Fruit fly (Drosophila melanogaster) whole organism, embryonic: ENCODE results near the gene CG43880.

Experiments used
- Abd-B ChIP-seq: fragments of 200-800 bp; sonication (Bioruptor generic); optimal IDR thresholded peaks from 2 replicates; lab custom pipeline; 2018; ENCODE audit warnings: missing biosample characterization, mild to moderate bottlenecking, missing genetic modification characterization, moderate library complexity
- Ada2b ChIP-seq: fragments of 200-800 bp; sonication (Bioruptor generic); IDR thresholded peaks from 2 replicates; pipeline ENCODE4 v1.3.6; 2022; ENCODE audit warnings: missing biosample characterization, missing genetic modification characterization
- Blimp-1 ChIP-seq: fragments of 200-800 bp; sonication (Bioruptor generic); optimal IDR thresholded peaks from 3 replicates; lab custom pipeline; 2018; ENCODE audit warnings: missing biosample characterization, missing genetic modification characterization, mild to moderate bottlenecking, moderate library complexity, missing genetic modification reagents
- CG10366 ChIP-seq: fragments of 200-800 bp; sonication (Bioruptor generic); IDR thresholded peaks from 2 replicates; pipeline ENCODE4 v1.3.6; 2022; ENCODE audit warnings: missing biosample characterization, missing genetic modification characterization
- CG11085 ChIP-seq: fragments of 200-800 bp; sonication (Bioruptor generic); IDR thresholded peaks from 2 replicates; pipeline ENCODE4 v1.3.6; 2022; ENCODE audit warnings: missing biosample characterization, missing genetic modification characterization
- CG12104 ChIP-seq: fragments of 200-800 bp; sonication (Bioruptor generic); optimal IDR thresholded peaks from 3 replicates; lab custom pipeline; 2016; ENCODE audit warnings: missing biosample characterization, missing genetic modification characterization
- CG12659 ChIP-seq: fragments of 200-800 bp; sonication (Bioruptor generic); optimal IDR thresholded peaks from 3 replicates; lab custom pipeline; 2017; ENCODE audit warnings: mild to moderate bottlenecking, missing biosample characterization, missing genetic modification reagents, missing genetic modification characterization
- CG13287 ChIP-seq: fragments of 200-800 bp; sonication (Bioruptor generic); IDR thresholded peaks from 2 replicates; pipeline ENCODE4 v1.3.6; 2022; ENCODE audit warnings: missing biosample characterization, missing genetic modification characterization; ENCODE audit not compliant: partially characterized antibody
- CG14441 ChIP-seq: fragments of 200-800 bp; sonication (Bioruptor generic); IDR thresholded peaks from 2 replicates; pipeline ENCODE4 v1.3.6; 2022; ENCODE audit warnings: missing biosample characterization, missing genetic modification characterization
- CG14860 ChIP-seq: fragments of 200-800 bp; sonication (Bioruptor generic); IDR thresholded peaks from 3 replicates; pipeline ENCODE4 v1.3.6; 2022; ENCODE audit warnings: missing biosample characterization, missing genetic modification characterization; ENCODE audit not compliant: partially characterized antibody
- CG15479 ChIP-seq: fragments of 200-800 bp; sonication (Bioruptor generic); optimal IDR thresholded peaks from 3 replicates; lab custom pipeline; 2019; ENCODE audit warnings: missing biosample characterization, mild to moderate bottlenecking, missing genetic modification characterization, moderate library complexity
- CG17328 ChIP-seq: fragments of 200-800 bp; sonication (Bioruptor generic); IDR thresholded peaks from 2 replicates; pipeline ENCODE4 v1.3.6; 2022; ENCODE audit warnings: missing biosample characterization, missing genetic modification characterization
- CG18011 ChIP-seq: fragments of 200-800 bp; sonication (Bioruptor generic); optimal IDR thresholded peaks from 2 replicates; lab custom pipeline; 2017; ENCODE audit warnings: missing biosample characterization, missing genetic modification characterization, mild to moderate bottlenecking, moderate library complexity, missing genotype
- CG18262 ChIP-seq: fragments of 200-800 bp; optimal IDR thresholded peaks from 3 replicates; lab custom pipeline; 2019; ENCODE audit warnings: missing biosample characterization, mild to moderate bottlenecking, missing genetic modification characterization, moderate library complexity
- CG2678 ChIP-seq: fragments of 200-800 bp; sonication (Bioruptor generic); optimal IDR thresholded peaks from 3 replicates; lab custom pipeline; 2019; ENCODE audit warnings: missing biosample characterization, mild to moderate bottlenecking, missing genetic modification characterization, moderate library complexity
- CG3847 ChIP-seq: fragments of 200-800 bp; sonication (Bioruptor generic); IDR thresholded peaks from 2 replicates; pipeline ENCODE4 v1.3.6; 2022; ENCODE audit warnings: missing biosample characterization, missing genetic modification characterization
- CG6683 ChIP-seq: fragments of 200-800 bp; sonication (Bioruptor generic); optimal IDR thresholded peaks from 2 replicates; lab custom pipeline; 2017; ENCODE audit warnings: missing biosample characterization, mild to moderate bottlenecking, missing genetic modification characterization, missing genetic modification reagents
- CG6813 ChIP-seq: fragments of 200-800 bp; sonication (Bioruptor generic); optimal IDR thresholded peaks from 2 replicates; lab custom pipeline; 2017; ENCODE audit warnings: missing biosample characterization, missing genetic modification characterization, mild to moderate bottlenecking, moderate library complexity, missing genetic modification reagents
- CG7556 ChIP-seq: fragments of 200-800 bp; sonication (Bioruptor generic); optimal IDR thresholded peaks from 2 replicates; lab custom pipeline; 2017; ENCODE audit warnings: missing biosample characterization, mild to moderate bottlenecking, missing genetic modification characterization
- CG7745 ChIP-seq: fragments of 200-800 bp; sonication (Bioruptor generic); optimal IDR thresholded peaks from 2 replicates; lab custom pipeline; 2018; ENCODE audit warnings: missing biosample characterization, mild to moderate bottlenecking, missing genetic modification characterization, moderate library complexity
- CG8924 ChIP-seq: fragments of 200-800 bp; optimal IDR thresholded peaks from 3 replicates; lab custom pipeline; 2019; ENCODE audit warnings: missing biosample characterization, mild to moderate bottlenecking, missing genetic modification characterization, moderate library complexity
- CG8944 ChIP-seq: fragments of 200-800 bp; sonication (Bioruptor generic); optimal IDR thresholded peaks from 3 replicates; lab custom pipeline; 2016; ENCODE audit warnings: missing biosample characterization, missing genetic modification characterization
- CrebB ChIP-seq: fragments of 200-800 bp; sonication (Bioruptor generic); optimal IDR thresholded peaks from 3 replicates; lab custom pipeline; 2018; ENCODE audit warnings: missing biosample characterization, mild to moderate bottlenecking, missing genetic modification characterization
- Dll ChIP-seq: fragments of 200-800 bp; sonication (Bioruptor generic); IDR thresholded peaks from 4 replicates; pipeline ENCODE4 v1.3.6; 2022; ENCODE audit warnings: missing biosample characterization, missing genetic modification characterization; ENCODE audit not compliant: partially characterized antibody
- Elba2 ChIP-seq: fragments of 200-800 bp; sonication (Bioruptor generic); optimal IDR thresholded peaks from 3 replicates; lab custom pipeline; 2016; ENCODE audit warnings: missing biosample characterization, missing genetic modification characterization
- Ets65A ChIP-seq: fragments of 200-800 bp; sonication (Bioruptor generic); peaks from one replicate; lab custom pipeline; 2016; ENCODE audit warnings: missing biosample characterization, missing genetic modification characterization
- Fer2 ChIP-seq: fragments of 200-800 bp; sonication (Bioruptor generic); optimal IDR thresholded peaks from 2 replicates; lab custom pipeline; 2018; ENCODE audit warnings: missing biosample characterization, mild to moderate bottlenecking, missing genetic modification characterization, moderate library complexity
- HLH3B ChIP-seq: fragments of 200-800 bp; sonication (Bioruptor generic); IDR thresholded peaks from 2 replicates; pipeline ENCODE4 v1.3.6; 2022; ENCODE audit warnings: missing biosample characterization, missing genetic modification characterization
- HmgZ ChIP-seq: fragments of 200-800 bp; sonication (Bioruptor generic); optimal IDR thresholded peaks from 2 replicates; lab custom pipeline; 2018; ENCODE audit warnings: missing biosample characterization, mild to moderate bottlenecking, missing genetic modification characterization
- Hr3 ChIP-seq: fragments of 200-800 bp; sonication (Bioruptor generic); optimal IDR thresholded peaks from 3 replicates; lab custom pipeline; 2016; ENCODE audit warnings: missing biosample characterization, missing genetic modification characterization
- Hr51 ChIP-seq, 2 experiments: fragments of 200-800 bp; sonication (Bioruptor generic); optimal IDR thresholded peaks; 2 replicates in 1 of 2; 3 replicates in 1 of 2; lab custom pipeline; 2016 to 2018; ENCODE audit warnings: missing biosample characterization in 2 of 2, missing genetic modification characterization in 2 of 2, mild to moderate bottlenecking in 1 of 2, moderate library complexity in 1 of 2
- Kr ChIP-seq: fragments of 200-800 bp; sonication (Bioruptor generic); optimal IDR thresholded peaks from 2 replicates; lab custom pipeline; 2017; ENCODE audit warnings: missing biosample characterization, mild to moderate bottlenecking, missing genetic modification characterization
- Mad ChIP-seq: fragments of 200-800 bp; sonication (Bioruptor generic); optimal IDR thresholded peaks from 2 replicates; lab custom pipeline; 2016; ENCODE audit warnings: missing biosample characterization, missing genetic modification characterization
- Meics ChIP-seq: fragments of 200-800 bp; sonication (Bioruptor generic); optimal IDR thresholded peaks from 2 replicates; lab custom pipeline; 2017; ENCODE audit warnings: missing biosample characterization, mild to moderate bottlenecking, missing genetic modification characterization
- NFAT ChIP-seq: fragments of 200-800 bp; sonication (Bioruptor generic); IDR thresholded peaks from 2 replicates; pipeline ENCODE4 v1.3.6; 2022; ENCODE audit warnings: missing biosample characterization, missing genetic modification characterization
- Nf-YA ChIP-seq: fragments of 200-800 bp; sonication (Bioruptor generic); IDR thresholded peaks from 2 replicates; pipeline ENCODE4 v1.3.6; 2022; ENCODE audit warnings: missing biosample characterization, missing genetic modification characterization
- ase ChIP-seq: fragments of 200-800 bp; sonication (Bioruptor generic); IDR thresholded peaks from 3 replicates; pipeline ENCODE4 v1.3.6; 2022; ENCODE audit warnings: missing biosample characterization, missing genetic modification characterization
- cas ChIP-seq: fragments of 200-800 bp; sonication (Bioruptor generic); IDR thresholded peaks from 2 replicates; pipeline ENCODE4 v1.3.6; 2022; ENCODE audit warnings: missing biosample characterization, missing genetic modification characterization
- cwo ChIP-seq: fragments of 200-800 bp; sonication (Bioruptor generic); optimal IDR thresholded peaks from 3 replicates; lab custom pipeline; 2017; ENCODE audit warnings: missing biosample characterization, missing genetic modification characterization, mild to moderate bottlenecking, moderate library complexity, missing genetic modification reagents
- en ChIP-seq: fragments of 200-800 bp; sonication (Bioruptor generic); optimal IDR thresholded peaks from 2 replicates; lab custom pipeline; 2016; ENCODE audit warnings: missing biosample characterization, missing genetic modification characterization
- ewg ChIP-seq: fragments of 200-800 bp; sonication (Bioruptor generic); optimal IDR thresholded peaks from 3 replicates; lab custom pipeline; 2017; ENCODE audit warnings: mild to moderate bottlenecking, missing biosample characterization, missing genetic modification reagents, missing genetic modification characterization
- grn ChIP-seq: fragments of 200-800 bp; sonication (Bioruptor generic); optimal IDR thresholded peaks from 3 replicates; lab custom pipeline; 2017; ENCODE audit warnings: missing biosample characterization, missing genetic modification characterization
- gro ChIP-seq: fragments of 200-800 bp; sonication (Bioruptor generic); optimal IDR thresholded peaks from 2 replicates; lab custom pipeline; 2016; ENCODE audit warnings: missing biosample characterization, missing genetic modification characterization
- p53 ChIP-seq: fragments of 200-800 bp; sonication (Bioruptor generic); optimal IDR thresholded peaks from 2 replicates; lab custom pipeline; 2016; ENCODE audit warnings: missing biosample characterization, missing genetic modification characterization
- pan ChIP-seq, 4 experiments: fragments of >200 bp in 3 of 4; fragments of 200-800 bp in 1 of 4; sonication (Bioruptor generic) in 1 of 4; optimal IDR thresholded peaks in 3 of 4; IDR thresholded peaks in 1 of 4; 2 replicates each; pipeline versions ENCODE4 v1.3.6 to Lab custom; 2017 to 2022; ENCODE audit warnings: missing biosample characterization in 2 of 4, missing genetic modification characterization in 2 of 4, mixed read lengths in 1 of 4
- pb ChIP-seq: fragments of 200-800 bp; sonication (Bioruptor generic); optimal IDR thresholded peaks from 3 replicates; lab custom pipeline; 2016; ENCODE audit warnings: missing biosample characterization, missing genetic modification characterization
- run ChIP-seq: fragments of 200-800 bp; sonication (Bioruptor generic); optimal IDR thresholded peaks from 3 replicates; lab custom pipeline; 2018; ENCODE audit warnings: missing biosample characterization, mild to moderate bottlenecking, missing genetic modification characterization
- slou ChIP-seq: fragments of 200-800 bp; sonication (Bioruptor generic); optimal IDR thresholded peaks from 3 replicates; lab custom pipeline; 2016; ENCODE audit warnings: missing biosample characterization, missing genetic modification characterization
- tap ChIP-seq: fragments of 200-800 bp; optimal IDR thresholded peaks from 3 replicates; lab custom pipeline; 2019; ENCODE audit warnings: missing biosample characterization, mild to moderate bottlenecking, missing genetic modification characterization, moderate library complexity
- tin ChIP-seq: fragments of 200-800 bp; sonication (Bioruptor generic); optimal IDR thresholded peaks from 3 replicates; lab custom pipeline; 2016; ENCODE audit warnings: missing biosample characterization, missing genetic modification characterization

CG43880 gene

DNA sequence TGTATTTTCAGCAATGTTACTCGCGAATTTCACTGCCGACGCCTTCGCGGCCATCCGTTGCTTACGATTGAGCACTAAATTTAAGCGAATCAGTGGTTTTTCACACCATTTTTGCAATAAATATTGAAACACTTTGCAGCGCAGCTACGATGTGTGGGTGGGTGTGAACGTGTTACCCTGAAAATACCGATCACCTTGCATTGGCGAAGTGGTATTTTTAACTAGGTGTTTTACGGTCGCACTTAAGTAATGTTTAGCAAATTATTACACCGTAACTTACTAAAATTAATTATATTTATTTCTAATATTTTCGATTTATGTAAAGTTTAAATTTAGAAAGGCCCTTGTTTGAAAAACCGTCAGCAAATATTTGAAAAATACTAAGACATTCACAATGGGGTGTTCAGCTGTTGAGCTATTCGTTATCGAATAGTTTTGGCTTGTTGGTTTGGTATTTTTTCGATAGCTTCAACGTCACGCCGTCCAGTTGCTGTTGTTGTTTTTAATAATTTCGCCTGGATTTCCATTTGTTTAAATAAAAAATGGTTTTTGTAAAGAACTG is 10.1 kb downstream of the CG43880 start, which contains the start of the genes syd and Srp9 (continued):
- TF ChIP-seq CG8944 (GFP tag; lab: Kevin White, UChicago) (no peak), pb (no peak), CG14441 (GFP tag; lab: Robert Waterston, UW) (no peak), CG7556 (GFP tag; lab: Kevin White, UChicago) (no peak), Elba2 (GFP tag; lab: Kevin White, UChicago) (no peak), Meics (GFP tag; lab: Kevin White, UChicago) (no peak), gro (GFP tag; lab: Kevin White, UChicago) (no peak), CG15479 (no peak), p53 (no peak), Dll (GFP tag; lab: Robert Waterston, UW) (peak; percentile 56; the same call in 1 of the 4 replicates), HLH3B (no peak), cas (GFP tag; lab: Robert Waterston, UW) (no peak), run (no peak), NFAT (GFP tag; lab: Robert Waterston, UW) (no peak), CG6813 (GFP tag; lab: Kevin White, UChicago) (no peak), cwo (GFP tag; lab: Kevin White, UChicago) (no peak), CrebB (tag; lab: Kevin White, UChicago) (no peak), CG12104 (no peak), CG13287 (peak; percentile 54), CG11085 (GFP tag; lab: Robert Waterston, UW) (no peak), tap (tag; lab: Kevin White, UChicago) (no peak), ewg (GFP tag; lab: Kevin White, UChicago) (no peak), Blimp-1 (GFP tag; lab: Kevin White, UChicago) (no peak), CG12659 (peak; percentile 68), Abd-B (GFP tag; lab: Kevin White, UChicago) (no peak), Ets65A (no peak), Fer2 (no peak), CG18262 (tag; lab: Kevin White, UChicago) (no peak), pan (optimal IDR thresholded peaks at IDR 0.05; lab: Kevin White, UChicago) (no peak), pan (GFP tag; optimal IDR thresholded peaks at IDR 0.05 in 1 of 2, IDR thresholded peaks at IDR 0.05 in 1 of 2) (no peak), ase (no peak), CG8924 (tag; lab: Kevin White, UChicago) (peak; percentile 65), CG17328 (GFP tag; lab: Robert Waterston, UW) (no peak), slou (GFP tag; lab: Kevin White, UChicago) (no peak), Hr51 (GFP tag; optimal IDR thresholded peaks at IDR 0.05; lab: Kevin White, UChicago) (no peak), grn (GFP tag; lab: Kevin White, UChicago) (no peak), CG7745 (peak; percentile 11), CG6683 (GFP tag; lab: Kevin White, UChicago) (no peak), CG2678 (tag; lab: Kevin White, UChicago) (no peak), CG18011 (GFP tag; lab: Kevin White, UChicago) (no peak), Kr (no peak), CG3847 (GFP tag; lab: Robert Waterston, UW) (no peak), CG10366 (GFP tag; lab: Robert Waterston, UW) (no peak), CG14860 (no peak), HmgZ (tag; lab: Kevin White, UChicago) (no peak), Ada2b (no peak), Nf-YA (GFP tag; lab: Robert Waterston, UW) (no peak), en (GFP tag; lab: Kevin White, UChicago) (no peak), Mad (GFP tag; lab: Kevin White, UChicago) (no peak), Hr3 (no peak), tin (GFP tag; lab: Kevin White, UChicago) (no peak)
